Worm (Caenorhabditis elegans): ENCODE data around the gene srbc-31.

DNA sequence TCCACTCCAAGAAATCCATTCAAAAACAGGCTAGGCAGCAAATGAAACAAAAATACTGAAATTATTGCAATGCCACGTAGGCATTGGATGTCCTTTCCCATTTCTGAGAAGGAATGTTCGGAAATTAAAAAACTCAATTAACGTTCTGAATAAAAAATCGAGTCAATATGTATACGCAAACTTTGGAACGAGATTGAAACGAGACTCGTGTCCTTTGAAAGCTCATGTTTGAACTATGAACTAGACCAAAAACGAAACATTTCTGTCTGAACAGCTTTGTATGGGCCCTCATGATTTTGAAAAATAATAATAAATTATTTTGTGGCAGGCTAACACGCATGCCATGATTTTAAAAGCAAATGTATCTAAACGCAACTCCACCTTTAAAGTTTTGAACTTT, 2.4 kb downstream of the srbc-31 start, which contains the start of gene oac-2:
- TF ChIP-seq him-1 (tag; optimal IDR thresholded peaks at IDR 0.05) (no peak), dao-5 (tag; optimal IDR thresholded peaks at IDR 0.05) (no peak), W03F9.2 (tag; optimal IDR thresholded peaks at IDR 0.05) (no peak)

Measured in whole organism, L4/young adult.